Worm (Caenorhabditis elegans) whole organism, L3 larva: Measurements from ENCODE around the gene mdt-21.

Experiments
- R02D3.7 ChIP-seq: fragments of 150-350 bp; optimal IDR thresholded peaks from 2 replicates; lab custom pipeline; 2014; ENCODE audit warnings: missing biosample characterization, missing genetic modification characterization
- ZK546.5 ChIP-seq: sonication (generic microtip); optimal IDR thresholded peaks from 2 replicates; lab custom pipeline; 2017; ENCODE audit warnings: missing biosample characterization, missing genetic modification characterization
- aly-2 ChIP-seq: fragments of 150-350 bp; optimal IDR thresholded peaks from 2 replicates; lab custom pipeline; 2014; ENCODE audit warnings: missing biosample characterization, missing genetic modification characterization
- ama-1 ChIP-seq: fragments of 150-350 bp; optimal IDR thresholded peaks from 2 replicates; lab custom pipeline; 2018
- ceh-16 ChIP-seq: sonication (generic microtip); optimal IDR thresholded peaks from 2 replicates; lab custom pipeline; 2017; ENCODE audit warnings: missing biosample characterization, missing genetic modification characterization
- ceh-9 ChIP-seq: sonication (generic microtip); optimal IDR thresholded peaks from 2 replicates; lab custom pipeline; 2018; ENCODE audit warnings: missing biosample characterization, missing genetic modification characterization
- daf-12 ChIP-seq: fragments of 150-350 bp; optimal IDR thresholded peaks from 2 replicates; lab custom pipeline; 2014; ENCODE audit warnings: missing biosample characterization, missing genetic modification reagents, missing genetic modification characterization
- egl-27 ChIP-seq: sonication (generic microtip); optimal IDR thresholded peaks from 4 replicates; lab custom pipeline; 2017; ENCODE audit warnings: missing biosample characterization, missing genetic modification reagents, missing genetic modification characterization
- egl-5 ChIP-seq: fragments of 150-350 bp; optimal IDR thresholded peaks from 2 replicates; lab custom pipeline; 2017; ENCODE audit warnings: missing biosample characterization, missing genetic modification reagents, missing genetic modification characterization, inconsistent platforms
- elt-2 ChIP-seq: sonication (generic microtip); optimal IDR thresholded peaks from 2 replicates; lab custom pipeline; 2016; ENCODE audit warnings: missing genetic modification reagents, mild to moderate bottlenecking, missing genetic modification characterization, missing compliant biosample characterization
- elt-3 ChIP-seq, 3 experiments: fragments of 150-350 bp in 1 of 3; sonication (generic microtip) in 2 of 3; optimal IDR thresholded peaks; 2 replicates in 2 of 3; 4 replicates in 1 of 3; lab custom pipeline; 2014 to 2017; ENCODE audit warnings: missing biosample characterization in 3 of 3, missing genetic modification characterization in 3 of 3
- fkh-10 ChIP-seq: sonication (generic microtip); optimal IDR thresholded peaks from 2 replicates; lab custom pipeline; 2017; ENCODE audit warnings: missing biosample characterization, missing genetic modification reagents, missing genetic modification characterization
- fkh-2 ChIP-seq: fragments of 150-350 bp; optimal IDR thresholded peaks from 2 replicates; lab custom pipeline; 2014; ENCODE audit warnings: missing biosample characterization, missing genetic modification reagents, missing genetic modification characterization
- jun-1 ChIP-seq: fragments of 150-350 bp; optimal IDR thresholded peaks from 2 replicates; lab custom pipeline; 2014; ENCODE audit warnings: missing biosample characterization, missing genetic modification reagents, missing genetic modification characterization
- lin-15B ChIP-seq: fragments of 150-350 bp; optimal IDR thresholded peaks from 2 replicates; lab custom pipeline; 2014; ENCODE audit warnings: missing biosample characterization, missing genetic modification characterization
- lin-39 ChIP-seq: fragments of 150-350 bp; optimal IDR thresholded peaks from 2 replicates; lab custom pipeline; 2018; ENCODE audit warnings: missing biosample characterization, missing genetic modification reagents, missing genetic modification characterization
- nfya-1 ChIP-seq: sonication (generic microtip); optimal IDR thresholded peaks from 2 replicates; lab custom pipeline; 2017; ENCODE audit warnings: missing genetic modification characterization, mild to moderate bottlenecking, missing compliant biosample characterization, antibody characterized with exemption, moderate library complexity; ENCODE audit not compliant: insufficient read depth
- nhr-12 ChIP-seq: fragments of 150-350 bp; optimal IDR thresholded peaks from 2 replicates; lab custom pipeline; 2014; ENCODE audit warnings: missing biosample characterization, missing genetic modification characterization
- nhr-23 ChIP-seq: fragments of 150-350 bp; optimal IDR thresholded peaks from 2 replicates; lab custom pipeline; 2014; ENCODE audit warnings: missing biosample characterization, missing genetic modification reagents, missing genetic modification characterization
- nhr-237 ChIP-seq: fragments of 150-350 bp; optimal IDR thresholded peaks from 2 replicates; lab custom pipeline; 2014; ENCODE audit warnings: missing biosample characterization, missing genetic modification characterization
- nhr-25 ChIP-seq: sonication (generic microtip); optimal IDR thresholded peaks from 2 replicates; lab custom pipeline; 2017; ENCODE audit warnings: missing biosample characterization, missing genetic modification characterization
- nhr-67 ChIP-seq: fragments of 150-350 bp; optimal IDR thresholded peaks from 2 replicates; lab custom pipeline; 2014; ENCODE audit warnings: missing biosample characterization, missing genetic modification characterization
- nhr-76 ChIP-seq: fragments of 150-350 bp; sonication (generic microtip); optimal IDR thresholded peaks from 5 replicates; lab custom pipeline; 2014; ENCODE audit warnings: missing biosample characterization, missing genetic modification characterization
- pha-4 ChIP-seq: fragments of 150-350 bp; optimal IDR thresholded peaks from 2 replicates; lab custom pipeline; 2014; ENCODE audit warnings: missing biosample characterization, missing genetic modification reagents, missing genetic modification characterization
- pqm-1 ChIP-seq: fragments of 150-350 bp; optimal IDR thresholded peaks from 2 replicates; lab custom pipeline; 2017; ENCODE audit warnings: missing biosample characterization, missing genetic modification characterization, inconsistent platforms
- sea-2 ChIP-seq: fragments of 150-350 bp; sonication (generic microtip); optimal IDR thresholded peaks from 4 replicates; lab custom pipeline; 2014; ENCODE audit warnings: missing biosample characterization, missing genetic modification reagents, missing genetic modification characterization
- skn-1 ChIP-seq: fragments of 150-350 bp; optimal IDR thresholded peaks from 2 replicates; lab custom pipeline; 2014; ENCODE audit warnings: missing biosample characterization, missing genetic modification characterization
- snpc-4 ChIP-seq: fragments of 150-350 bp; optimal IDR thresholded peaks from 2 replicates; lab custom pipeline; 2014; ENCODE audit warnings: missing biosample characterization, missing genetic modification characterization
- tbx-2 ChIP-seq: sonication (generic microtip); optimal IDR thresholded peaks from 2 replicates; lab custom pipeline; 2016; ENCODE audit warnings: mild to moderate bottlenecking, missing genetic modification characterization, missing compliant biosample characterization
- unc-39 ChIP-seq: sonication (generic microtip); optimal IDR thresholded peaks from 4 replicates; lab custom pipeline; 2017; ENCODE audit warnings: missing biosample characterization, missing genetic modification characterization
- unc-62 ChIP-seq: fragments of 150-350 bp; sonication (generic microtip); optimal IDR thresholded peaks from 4 replicates; lab custom pipeline; 2014; ENCODE audit warnings: missing biosample characterization, missing genetic modification reagents, missing genetic modification characterization
- ztf-4 ChIP-seq: fragments of 150-350 bp; optimal IDR thresholded peaks from 2 replicates; lab custom pipeline; 2014; ENCODE audit warnings: missing biosample characterization, missing genetic modification characterization

mdt-21 gene

ce11 chrIII:11777321-11777720, at the start of gene mdt-21:
Gene mdt-21 (plus strand): TSS chrIII:11777621.
- TF ChIP-seq nhr-25 (tag; lab: Kevin White, UChicago) (no peak), jun-1 (tag; lab: Kevin White, UChicago) (no peak), ama-1 (lab: Kevin White, UChicago) (no peak), lin-39 (tag; lab: Kevin White, UChicago) (no peak), nhr-12 (tag; lab: Kevin White, UChicago) (no peak), fkh-10 (GFP tag; lab: Kevin White, UChicago) (no peak), egl-5 (tag; lab: Kevin White, UChicago) (no peak), snpc-4 (tag; lab: Kevin White, UChicago) (no peak), skn-1 (tag; lab: Kevin White, UChicago) (no peak), elt-2 (tag; lab: Kevin White, UChicago) (no peak), ceh-16 (tag; lab: Kevin White, UChicago) (no peak), lin-15B (no peak), nhr-237 (no peak), ceh-9 (no peak), egl-27 (tag; lab: Kevin White, UChicago) (no peak), aly-2 (tag; lab: Kevin White, UChicago) (no peak), sea-2 (GFP tag; lab: Kevin White, UChicago) (no peak), R02D3.7 (no peak), nfya-1 (tag; lab: Kevin White, UChicago) (no peak), daf-12 (no peak)
- TF ChIP-seq, all 47 proteins: peak for 0

- TF ChIP-seq daf-12 (no peak), nhr-67 (tag; lab: Kevin White, UChicago) (no peak), ZK546.5 (tag; lab: Kevin White, UChicago) (no peak), nhr-237 (no peak), lin-39 (tag; lab: Kevin White, UChicago) (no peak), ama-1 (lab: Kevin White, UChicago) (no peak), unc-39 (no peak), tbx-2 (no peak), fkh-10 (GFP tag; lab: Kevin White, UChicago) (no peak), nhr-25 (tag; lab: Kevin White, UChicago) (no peak), nhr-76 (tag; lab: Kevin White, UChicago) (no peak), pha-4 (tag; lab: Kevin White, UChicago) (no peak), elt-2 (tag; lab: Kevin White, UChicago) (no peak), sea-2 (GFP tag; lab: Kevin White, UChicago) (no peak), pqm-1 (tag; lab: Kevin White, UChicago) (no peak), nhr-23 (tag; lab: Kevin White, UChicago) (no peak), aly-2 (tag; lab: Kevin White, UChicago) (no peak), egl-5 (tag; lab: Kevin White, UChicago) (no peak), ceh-9 (no peak)
These were observed 47.1 kb upstream of the mdt-21 start, which contains the start of gene Y41C4A.18 for ce11 chrIII:11730312-11730711. Gene Y41C4A.18 (plus strand): TSS chrIII:11730612.

ce11 chrIII:11730850-11731249, 46.6 kb upstream of the mdt-21 start:
- TF ChIP-seq ZK546.5 (tag; lab: Kevin White, UChicago): no peak
- no peak for TF ChIP-seq unc-62
- TF ChIP-seq nhr-237: no peak
- no peak for TF ChIP-seq elt-3 (tag; optimal IDR thresholded peaks at IDR 0.05; lab: Kevin White, UChicago)
- no peak for TF ChIP-seq daf-12
- no peak for TF ChIP-seq fkh-2
- no peak for TF ChIP-seq nhr-25 (tag; lab: Kevin White, UChicago)
- no peak for TF ChIP-seq ceh-16 (tag; lab: Kevin White, UChicago)
- TF ChIP-seq egl-5 (tag; lab: Kevin White, UChicago): no peak
- TF ChIP-seq nhr-67 (tag; lab: Kevin White, UChicago): no peak

ce11 chrIII:11731491-11731890, 45.9 kb upstream of the mdt-21 start:
- TF ChIP-seq ceh-9: no peak
- no peak for TF ChIP-seq sea-2 (GFP tag; lab: Kevin White, UChicago)
- no peak for TF ChIP-seq elt-2 (tag; lab: Kevin White, UChicago)
- TF ChIP-seq lin-15B: no peak
- TF ChIP-seq daf-12: no peak
- no peak for TF ChIP-seq tbx-2
- TF ChIP-seq skn-1 (tag; lab: Kevin White, UChicago): no peak
- TF ChIP-seq nfya-1 (tag; lab: Kevin White, UChicago): no peak
- TF ChIP-seq ZK546.5 (tag; lab: Kevin White, UChicago): no peak
- no peak for TF ChIP-seq elt-3 (tag; optimal IDR thresholded peaks at IDR 0.05; lab: Kevin White, UChicago)
- no peak for TF ChIP-seq ztf-4 (tag; lab: Kevin White, UChicago)
- no peak for TF ChIP-seq fkh-10 (GFP tag; lab: Kevin White, UChicago)
- no peak for TF ChIP-seq unc-39
- no peak for TF ChIP-seq snpc-4 (tag; lab: Kevin White, UChicago)
